Fruit fly (Drosophila melanogaster): Measurements from ENCODE around the gene mthl15.

mthl15 gene

DNA sequence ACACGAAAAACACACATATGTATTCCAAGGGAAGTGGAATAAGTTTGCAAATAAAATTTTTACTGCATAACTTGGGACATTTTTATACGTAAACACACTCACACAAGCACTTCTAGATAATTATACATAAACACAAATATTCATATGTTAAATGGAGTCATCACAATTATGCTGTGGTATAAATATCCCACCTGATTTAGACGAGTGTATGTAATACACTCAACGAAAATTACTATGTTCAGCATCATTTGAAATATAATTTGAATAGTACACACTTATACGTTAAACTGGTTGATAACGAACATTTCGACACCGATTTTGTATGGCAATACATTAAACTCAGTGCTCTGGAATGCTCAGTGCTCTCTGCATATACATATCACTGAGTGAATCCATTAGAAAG lies 7.0 kb downstream of the mthl15 start (continued):
- no peak; the same call in 1 of the 2 replicates for TF ChIP-seq CG32532 (GFP tag; IDR thresholded peaks at IDR 0.05)
- no peak for TF ChIP-seq fd64A (GFP tag; optimal IDR thresholded peaks at IDR 0.05)
- peak; percentile 11 for TF ChIP-seq Fer3 (tag; optimal IDR thresholded peaks at IDR 0.05)
- peak; percentile 47 for TF ChIP-seq CG4617 (GFP tag; optimal IDR thresholded peaks at IDR 0.05; ENCODE audit: borderline replicate concordance)
- TF ChIP-seq pfk (GFP tag; optimal IDR thresholded peaks at IDR 0.05): no peak
- TF ChIP-seq her (GFP tag; optimal IDR thresholded peaks at IDR 0.05): peak; percentile 14
- no peak for TF ChIP-seq ewg (GFP tag; optimal IDR thresholded peaks at IDR 0.05)
- no peak for TF ChIP-seq CG10462 (GFP tag; optimal IDR thresholded peaks at IDR 0.05)
- peak; percentile 31 for TF ChIP-seq kni (GFP tag; optimal IDR thresholded peaks at IDR 0.05)
- TF ChIP-seq CG8089 (GFP tag; optimal IDR thresholded peaks at IDR 0.05): peak; percentile 95
- no peak for TF ChIP-seq nom (GFP tag; optimal IDR thresholded peaks at IDR 0.05)
- no peak for TF ChIP-seq Deaf1 (tag; optimal IDR thresholded peaks at IDR 0.05)
- no peak for TF ChIP-seq Ets65A (GFP tag)
- TF ChIP-seq Mrtf (GFP tag; IDR thresholded peaks at IDR 0.05): no peak
- TF ChIP-seq CG17912 (GFP tag; optimal IDR thresholded peaks at IDR 0.05): no peak
- TF ChIP-seq CG10565 (GFP tag; optimal IDR thresholded peaks at IDR 0.05): no peak
- no peak for TF ChIP-seq otp (GFP tag; IDR thresholded peaks at IDR 0.05)
- TF ChIP-seq toy (GFP tag; IDR thresholded peaks at IDR 0.05): no peak
- TF ChIP-seq CG6683 (GFP tag; optimal IDR thresholded peaks at IDR 0.05): no peak
- 0 out of 3 replicates have a peak, but pooled peaks have one; percentile 39 for TF ChIP-seq CG11695 (GFP tag; IDR thresholded peaks at IDR 0.05)
- no peak for TF ChIP-seq CG1233 (GFP tag; optimal IDR thresholded peaks at IDR 0.05)
- TF ChIP-seq dm (GFP tag; optimal IDR thresholded peaks at IDR 0.05): no peak
- TF ChIP-seq insv (GFP tag; optimal IDR thresholded peaks at IDR 0.05): no peak
- TF ChIP-seq usp (GFP tag; optimal IDR thresholded peaks at IDR 0.05): no peak
- no peak for TF ChIP-seq CG11093 (GFP tag; IDR thresholded peaks at IDR 0.05)
- TF ChIP-seq danr (GFP tag; IDR thresholded peaks at IDR 0.05): no peak
- no peak for TF ChIP-seq Xbp1 (GFP tag; optimal IDR thresholded peaks at IDR 0.05)
- no peak for TF ChIP-seq HmgZ (tag; optimal IDR thresholded peaks at IDR 0.05)
- TF ChIP-seq CG12769 (tag; optimal IDR thresholded peaks at IDR 0.05): peak; percentile 25
- no peak for TF ChIP-seq pum (GFP tag; optimal IDR thresholded peaks at IDR 0.05)
- TF ChIP-seq mam (GFP tag; optimal IDR thresholded peaks at IDR 0.05): peak; percentile 54
- peak; percentile 22 for TF ChIP-seq unpg (GFP tag; optimal IDR thresholded peaks at IDR 0.05)
- TF ChIP-seq cg (GFP tag; optimal IDR thresholded peaks at IDR 0.05): peak; percentile 83
- TF ChIP-seq ap (GFP tag; IDR thresholded peaks at IDR 0.05): no peak
- TF ChIP-seq tx (GFP tag; optimal IDR thresholded peaks at IDR 0.05): no peak
- TF ChIP-seq Pdp1 (GFP tag; optimal IDR thresholded peaks at IDR 0.05): peak in 1 of 2 experiments; percentile 28
- TF ChIP-seq dpn (GFP tag; optimal IDR thresholded peaks at IDR 0.05): peak; percentile 25 to 32
- peak; percentile 32 for TF ChIP-seq exex (tag; optimal IDR thresholded peaks at IDR 0.05)
- TF ChIP-seq Med (GFP tag): peak; percentile 81
- peak; percentile 36 for TF ChIP-seq ind (GFP tag; optimal IDR thresholded peaks at IDR 0.05)
- TF ChIP-seq chif (GFP tag; optimal IDR thresholded peaks at IDR 0.05): peak in 1 of 2 experiments; percentile 11
- TF ChIP-seq hb (GFP tag; IDR thresholded peaks at IDR 0.05; ENCODE audit: partially characterized antibody): no peak
- TF ChIP-seq CG18262 (tag; optimal IDR thresholded peaks at IDR 0.05): peak; percentile 11
- no peak for TF ChIP-seq tap (tag; optimal IDR thresholded peaks at IDR 0.05)
- peak; percentile 91 for TF ChIP-seq zf30C (GFP tag; optimal IDR thresholded peaks at IDR 0.05)
- no peak for TF ChIP-seq CG30431 (GFP tag; optimal IDR thresholded peaks at IDR 0.05)
- no peak for TF ChIP-seq B-H2 (GFP tag; optimal IDR thresholded peaks at IDR 0.05)
- peak; percentile 31 for TF ChIP-seq grau (tag; optimal IDR thresholded peaks at IDR 0.05)
- no peak for TF ChIP-seq zfh2 (GFP tag; optimal IDR thresholded peaks at IDR 0.05)
- TF ChIP-seq E2f1 (GFP tag; IDR thresholded peaks at IDR 0.05): no peak
- no peak for TF ChIP-seq lmd (GFP tag; IDR thresholded peaks at IDR 0.05)
- no peak for TF ChIP-seq kah (GFP tag; optimal IDR thresholded peaks at IDR 0.05)

All from whole organism, embryonic.